Worm (Caenorhabditis elegans): Measurements from ENCODE around the gene Y57G11B.5.

The Y57G11B.5 gene

ce11 chrIV:14608605-14609004 lies 34.0 kb downstream of the Y57G11B.5 start:
- TF ChIP-seq him-1 (tag; optimal IDR thresholded peaks at IDR 0.05), result no peak
- TF ChIP-seq W03F9.2 (tag; optimal IDR thresholded peaks at IDR 0.05), result no peak
- no peak for TF ChIP-seq dao-5 (tag; optimal IDR thresholded peaks at IDR 0.05)

- no peak for TF ChIP-seq dao-5 (tag; optimal IDR thresholded peaks at IDR 0.05)
These were observed 35.2 kb downstream of the Y57G11B.5 start for ce11 chrIV:14609774-14610173.

ce11 chrIV:14610942-14611724 lies 36.5 kb downstream of the Y57G11B.5 start:
- TF ChIP-seq him-1 (tag; optimal IDR thresholded peaks at IDR 0.05), result no peak
- no peak for TF ChIP-seq W03F9.2 (tag; optimal IDR thresholded peaks at IDR 0.05)
- TF ChIP-seq dao-5 (tag; optimal IDR thresholded peaks at IDR 0.05), result peak; percentile 5

ce11 chrIV:14611892-14612497 lies 37.4 kb downstream of the Y57G11B.5 start:
- TF ChIP-seq him-1 (tag; optimal IDR thresholded peaks at IDR 0.05), result no peak
- TF ChIP-seq dao-5 (tag; optimal IDR thresholded peaks at IDR 0.05), result no peak

ce11 chrIV:14612547-14613329 lies 38.1 kb downstream of the Y57G11B.5 start:
- TF ChIP-seq dao-5 (tag; optimal IDR thresholded peaks at IDR 0.05) (no peak), W03F9.2 (tag; optimal IDR thresholded peaks at IDR 0.05) (no peak), him-1 (tag; optimal IDR thresholded peaks at IDR 0.05) (no peak)

ce11 chrIV:14613375-14613774 lies 38.8 kb downstream of the Y57G11B.5 start:
- no peak for TF ChIP-seq him-1 (tag; optimal IDR thresholded peaks at IDR 0.05)
- TF ChIP-seq W03F9.2 (tag; optimal IDR thresholded peaks at IDR 0.05), result no peak
- no peak for TF ChIP-seq dao-5 (tag; optimal IDR thresholded peaks at IDR 0.05)

ce11 chrIV:14614176-14614740 lies 39.6 kb downstream of the Y57G11B.5 start:
- TF ChIP-seq W03F9.2 (tag; optimal IDR thresholded peaks at IDR 0.05) (no peak), dao-5 (tag; optimal IDR thresholded peaks at IDR 0.05) (no peak), him-1 (tag; optimal IDR thresholded peaks at IDR 0.05) (no peak)

- no peak for TF ChIP-seq W03F9.2 (tag; optimal IDR thresholded peaks at IDR 0.05)
These were observed 41.7 kb downstream of the Y57G11B.5 start, which contains the start of gene dmd-6 for ce11 chrIV:14616303-14616702. Gene dmd-6 (plus strand): TSS chrIV:14616603.

ce11 chrIV:14617059-14617458 lies 42.4 kb downstream of the Y57G11B.5 start:
- TF ChIP-seq him-1 (tag; optimal IDR thresholded peaks at IDR 0.05), result no peak
- no peak for TF ChIP-seq W03F9.2 (tag; optimal IDR thresholded peaks at IDR 0.05)
- no peak for TF ChIP-seq dao-5 (tag; optimal IDR thresholded peaks at IDR 0.05)

- TF ChIP-seq him-1 (tag; optimal IDR thresholded peaks at IDR 0.05), result no peak
- no peak for TF ChIP-seq dao-5 (tag; optimal IDR thresholded peaks at IDR 0.05)
- TF ChIP-seq W03F9.2 (tag; optimal IDR thresholded peaks at IDR 0.05), result no peak
These were observed 42.9 kb downstream of the Y57G11B.5 start for ce11 chrIV:14617498-14617897.

- TF ChIP-seq W03F9.2 (tag; optimal IDR thresholded peaks at IDR 0.05), result no peak
These were observed 43.4 kb downstream of the Y57G11B.5 start for ce11 chrIV:14617985-14618384.

ce11 chrIV:14618551-14618950 lies 43.9 kb downstream of the Y57G11B.5 start:
- TF ChIP-seq him-1 (tag; optimal IDR thresholded peaks at IDR 0.05), result no peak
- TF ChIP-seq W03F9.2 (tag; optimal IDR thresholded peaks at IDR 0.05), result no peak
- no peak for TF ChIP-seq dao-5 (tag; optimal IDR thresholded peaks at IDR 0.05)

ce11 chrIV:14620042-14620441 lies 45.4 kb downstream of the Y57G11B.5 start:
- TF ChIP-seq him-1 (tag; optimal IDR thresholded peaks at IDR 0.05), result no peak
- TF ChIP-seq dao-5 (tag; optimal IDR thresholded peaks at IDR 0.05), result no peak
- no peak for TF ChIP-seq W03F9.2 (tag; optimal IDR thresholded peaks at IDR 0.05)

- no peak for TF ChIP-seq dao-5 (tag; optimal IDR thresholded peaks at IDR 0.05)
- TF ChIP-seq W03F9.2 (tag; optimal IDR thresholded peaks at IDR 0.05), result no peak
- no peak for TF ChIP-seq him-1 (tag; optimal IDR thresholded peaks at IDR 0.05)
These were observed 45.9 kb downstream of the Y57G11B.5 start for ce11 chrIV:14620543-14620942.

All from whole organism, L4/young adult.